Fruit fly (Drosophila melanogaster): ENCODE measurements around the gene CG31673.

CG31673 gene

dm6 chr2L:20797515-20797847 lies 31.9 kb upstream of the CG31673 start, which contains the start of gene CG9328 (continued):
- TF ChIP-seq CG10631 (GFP tag; optimal IDR thresholded peaks at IDR 0.05) (peak; percentile 50), Sox102F (GFP tag; optimal IDR thresholded peaks at IDR 0.05) (peak; percentile 72), CG16779 (tag; optimal IDR thresholded peaks at IDR 0.05) (peak; percentile 34), Smox (GFP tag; optimal IDR thresholded peaks at IDR 0.05) (peak; percentile 62), vri (GFP tag; optimal IDR thresholded peaks at IDR 0.05) (peak; percentile 39), CG7368 (GFP tag; optimal IDR thresholded peaks at IDR 0.05) (no peak), CG1621 (tag; optimal IDR thresholded peaks at IDR 0.05) (peak; percentile 22), eg (GFP tag; IDR thresholded peaks at IDR 0.05) (no peak; the same call in 1 of the 3 replicates), CG8119 (GFP tag; IDR thresholded peaks at IDR 0.05) (no peak), CG11902 (GFP tag; optimal IDR thresholded peaks at IDR 0.05) (no peak), CG3919 (GFP tag; optimal IDR thresholded peaks at IDR 0.05) (peak; percentile 49), cyc (GFP tag; optimal IDR thresholded peaks at IDR 0.05) (peak; percentile 42), lz (GFP tag; optimal IDR thresholded peaks at IDR 0.05) (peak; percentile 39), CG6276 (GFP tag; optimal IDR thresholded peaks at IDR 0.05) (no peak), CG6792 (GFP tag; optimal IDR thresholded peaks at IDR 0.05) (peak; percentile 22), Lpt (GFP tag; optimal IDR thresholded peaks at IDR 0.05) (no peak), ss (GFP tag; optimal IDR thresholded peaks at IDR 0.05) (peak in 1 of 2 experiments; percentile 30), Sox15 (GFP tag; optimal IDR thresholded peaks at IDR 0.05) (no peak), Ets96B (tag; optimal IDR thresholded peaks at IDR 0.05) (peak; percentile 13), salr (GFP tag; optimal IDR thresholded peaks at IDR 0.05) (peak in 1 of 2 experiments; percentile 13), OdsH (GFP tag; optimal IDR thresholded peaks at IDR 0.05) (peak; percentile 50), Eip78C (GFP tag) (peak; percentile 83), topi (GFP tag; optimal IDR thresholded peaks at IDR 0.05) (peak; percentile 50), CG32006 (GFP tag; optimal IDR thresholded peaks at IDR 0.05) (no peak), CG10669 (GFP tag; optimal IDR thresholded peaks at IDR 0.05) (peak; percentile 41)

- peak; percentile 23 for TF ChIP-seq Eip78C (GFP tag)
- TF ChIP-seq CG9139 (GFP tag; optimal IDR thresholded peaks at IDR 0.05): peak; percentile 53
- no peak for TF ChIP-seq Eip93F (GFP tag; optimal IDR thresholded peaks at IDR 0.05)
- TF ChIP-seq CG31627 (GFP tag; optimal IDR thresholded peaks at IDR 0.05): no peak
- TF ChIP-seq Sox102F (GFP tag; optimal IDR thresholded peaks at IDR 0.05): peak; percentile 22
- peak; percentile 4 for TF ChIP-seq dsx (GFP tag; optimal IDR thresholded peaks at IDR 0.05; ENCODE audit: poor library complexity, severe bottlenecking)
- TF ChIP-seq pdm3 (GFP tag; optimal IDR thresholded peaks at IDR 0.05): peak; percentile 2
- peak; percentile 23 for TF ChIP-seq net (GFP tag; optimal IDR thresholded peaks at IDR 0.05)
- peak; percentile 39 for TF ChIP-seq CG6854 (GFP tag; optimal IDR thresholded peaks at IDR 0.05)
- peak; percentile 4 for TF ChIP-seq Lpt (GFP tag; optimal IDR thresholded peaks at IDR 0.05)
- peak; percentile 25; the same call in 1 of the 2 replicates for TF ChIP-seq CG15336 (GFP tag; IDR thresholded peaks at IDR 0.05)
- TF ChIP-seq fkh (GFP tag; optimal IDR thresholded peaks at IDR 0.05): no peak
- TF ChIP-seq CG6163 (GFP tag; IDR thresholded peaks at IDR 0.05): peak; percentile 64; the same call in 2 of the 3 replicates
- no peak for TF ChIP-seq fd85E (GFP tag; optimal IDR thresholded peaks at IDR 0.05)
- TF ChIP-seq svp (GFP tag): peak; percentile 55
- no peak for TF ChIP-seq eg (GFP tag; IDR thresholded peaks at IDR 0.05)
- TF ChIP-seq ss (GFP tag; optimal IDR thresholded peaks at IDR 0.05): peak; percentile 48 to 62
- peak; percentile 22 for TF ChIP-seq vri (GFP tag; optimal IDR thresholded peaks at IDR 0.05)
- TF ChIP-seq CG6276 (GFP tag; optimal IDR thresholded peaks at IDR 0.05): peak; percentile 12
- no peak for TF ChIP-seq Eip75B (GFP tag; optimal IDR thresholded peaks at IDR 0.05)
- peak; percentile 48 for TF ChIP-seq CG1621 (tag; optimal IDR thresholded peaks at IDR 0.05)
Measured at dm6 chr2L:20798351-20798777, 31.0 kb upstream of the CG31673 start.
